Fruit fly (Drosophila melanogaster): ENCODE measurements around the gene CG5445.

- TF ChIP-seq CG8478 (optimal IDR thresholded peaks at IDR 0.05), result no peak
- no peak for TF ChIP-seq CTCF (optimal IDR thresholded peaks at IDR 0.05)
Observed at dm6 chrX:17308211-17308610, 25.9 kb downstream of the CG5445 start.

All from S2 (cell line).